Worm (Caenorhabditis elegans): Measurements from ENCODE around the gene uggt-1.

- no peak for TF ChIP-seq ama-1 (optimal IDR thresholded peaks at IDR 0.05)
- no peak for TF ChIP-seq ceh-6 (GFP tag; optimal IDR thresholded peaks at IDR 0.05)
- no peak for TF ChIP-seq sox-4 (tag; optimal IDR thresholded peaks at IDR 0.05)
- TF ChIP-seq pag-3 (tag; optimal IDR thresholded peaks at IDR 0.05; ENCODE audit: borderline replicate concordance) = no peak
- TF ChIP-seq unc-3 (GFP tag; conservative IDR thresholded peaks at IDR 0.05) = no peak
- TF ChIP-seq unc-3 (tag; optimal IDR thresholded peaks at IDR 0.05) = no peak
- TF ChIP-seq unc-55 (GFP tag; optimal IDR thresholded peaks at IDR 0.05) = no peak
- no peak for TF ChIP-seq nfya-1 (tag; optimal IDR thresholded peaks at IDR 0.05)
- TF ChIP-seq ets-4 (tag; optimal IDR thresholded peaks at IDR 0.05) = no peak
- TF ChIP-seq nhr-11 (tag; optimal IDR thresholded peaks at IDR 0.05) = no peak
- TF ChIP-seq odd-2 (tag; optimal IDR thresholded peaks at IDR 0.05) = no peak
These were observed 43.6 kb downstream of the uggt-1 start for ce11 chrX:7457154-7457674.
